Fruit fly (Drosophila melanogaster) whole organism, embryonic: ENCODE measurements around the gene RabX6.

Source experiments
- ATbp ChIP-seq: fragments of 200-800 bp; sonication (Bioruptor generic); optimal IDR thresholded peaks from 2 replicates; lab custom pipeline; 2017; ENCODE audit warnings: missing biosample characterization, mild to moderate bottlenecking, missing genetic modification characterization, missing genetic modification reagents
- CG10209 ChIP-seq: fragments of 200-800 bp; sonication (Bioruptor generic); optimal IDR thresholded peaks from 3 replicates; lab custom pipeline; 2017; ENCODE audit warnings: missing biosample characterization, mild to moderate bottlenecking, missing genetic modification characterization, missing genetic modification reagents
- CG11093 ChIP-seq: fragments of 200-800 bp; sonication (Bioruptor generic); IDR thresholded peaks from 3 replicates; pipeline ENCODE4 v1.3.6; 2022; ENCODE audit warnings: missing biosample characterization, missing genetic modification characterization
- CG12104 ChIP-seq: fragments of 200-800 bp; sonication (Bioruptor generic); optimal IDR thresholded peaks from 3 replicates; lab custom pipeline; 2016; ENCODE audit warnings: missing biosample characterization, missing genetic modification characterization
- CG12155 ChIP-seq: fragments of 200-800 bp; sonication (Bioruptor generic); optimal IDR thresholded peaks from 3 replicates; lab custom pipeline; 2016; ENCODE audit warnings: missing biosample characterization, missing genetic modification characterization
- CG12299 ChIP-seq: fragments of 200-800 bp; sonication (Bioruptor generic); optimal IDR thresholded peaks from 2 replicates; lab custom pipeline; 2018; ENCODE audit warnings: missing biosample characterization, mild to moderate bottlenecking, missing genetic modification characterization
- CG13624 ChIP-seq: fragments of 200-800 bp; sonication (Bioruptor generic); optimal IDR thresholded peaks from 2 replicates; lab custom pipeline; 2016; ENCODE audit warnings: missing biosample characterization, missing genetic modification characterization
- CG13894 ChIP-seq: fragments of 200-800 bp; sonication (Bioruptor generic); optimal IDR thresholded peaks from 3 replicates; lab custom pipeline; 2018; ENCODE audit warnings: missing biosample characterization, mild to moderate bottlenecking, missing genetic modification characterization, moderate library complexity
- CG14965 ChIP-seq: fragments of 200-800 bp; sonication (Bioruptor generic); optimal IDR thresholded peaks from 2 replicates; lab custom pipeline; 2016; ENCODE audit warnings: missing biosample characterization, missing genetic modification characterization, borderline replicate concordance
- CG15073 ChIP-seq: fragments of 200-800 bp; sonication (Bioruptor generic); optimal IDR thresholded peaks from 2 replicates; lab custom pipeline; 2016; ENCODE audit warnings: missing biosample characterization, missing genetic modification characterization
- CG17186 ChIP-seq: fragments of 200-800 bp; sonication (Bioruptor generic); optimal IDR thresholded peaks from 3 replicates; lab custom pipeline; 2017; ENCODE audit warnings: missing biosample characterization, missing genetic modification reagents, missing genetic modification characterization
- CG17328 ChIP-seq: fragments of 200-800 bp; sonication (Bioruptor generic); IDR thresholded peaks from 2 replicates; pipeline ENCODE4 v1.3.6; 2022; ENCODE audit warnings: missing biosample characterization, missing genetic modification characterization
- CG17568 ChIP-seq: fragments of 200-800 bp; sonication (Bioruptor generic); optimal IDR thresholded peaks from 2 replicates; lab custom pipeline; 2018; ENCODE audit warnings: missing biosample characterization, mild to moderate bottlenecking, missing genetic modification characterization, moderate library complexity
- CG17912 ChIP-seq: fragments of 200-800 bp; sonication (Bioruptor generic); optimal IDR thresholded peaks from 2 replicates; lab custom pipeline; 2018; ENCODE audit warnings: missing biosample characterization, mild to moderate bottlenecking, missing genetic modification characterization
- CG2678 ChIP-seq: fragments of 200-800 bp; sonication (Bioruptor generic); optimal IDR thresholded peaks from 3 replicates; lab custom pipeline; 2019; ENCODE audit warnings: missing biosample characterization, mild to moderate bottlenecking, missing genetic modification characterization, moderate library complexity
- CG31388 ChIP-seq: fragments of 200-800 bp; sonication (Bioruptor generic); optimal IDR thresholded peaks from 2 replicates; lab custom pipeline; 2016; ENCODE audit warnings: missing biosample characterization, missing genetic modification characterization
- CG5180 ChIP-seq: fragments of 200-800 bp; sonication (Bioruptor generic); optimal IDR thresholded peaks from 3 replicates; lab custom pipeline; 2017; ENCODE audit warnings: missing biosample characterization, missing genetic modification characterization, mild to moderate bottlenecking, moderate library complexity, missing genetic modification reagents
- CG7372 ChIP-seq: fragments of 200-800 bp; sonication (Bioruptor generic); IDR thresholded peaks from 2 replicates; pipeline ENCODE4 v1.3.6; 2022; ENCODE audit warnings: missing biosample characterization, missing genetic modification characterization
- CG7786 ChIP-seq: fragments of 200-800 bp; sonication (Bioruptor generic); optimal IDR thresholded peaks from 2 replicates; lab custom pipeline; 2016; ENCODE audit warnings: missing biosample characterization, missing genetic modification characterization
- CG8478 ChIP-seq: fragments of >200 bp; optimal IDR thresholded peaks from 2 replicates; lab custom pipeline; 2018
- CG9797 ChIP-seq: fragments of 200-800 bp; sonication (Bioruptor generic); optimal IDR thresholded peaks from 3 replicates; lab custom pipeline; 2018; ENCODE audit warnings: missing biosample characterization, mild to moderate bottlenecking, missing genetic modification characterization
- CG9932 ChIP-seq: fragments of 200-800 bp; sonication (Bioruptor generic); IDR thresholded peaks from 2 replicates; pipeline ENCODE4 v1.3.6; 2022; ENCODE audit warnings: missing biosample characterization, missing genetic modification characterization
- CoRest ChIP-seq: fragments of 200-800 bp; sonication (Bioruptor generic); optimal IDR thresholded peaks from 3 replicates; lab custom pipeline; 2018; ENCODE audit warnings: missing biosample characterization, mild to moderate bottlenecking, missing genetic modification characterization, moderate library complexity
- Ets65A ChIP-seq: fragments of 200-800 bp; sonication (Bioruptor generic); peaks from one replicate; lab custom pipeline; 2016; ENCODE audit warnings: missing biosample characterization, missing genetic modification characterization
- H2.0 ChIP-seq: fragments of 200-800 bp; sonication (Bioruptor generic); IDR thresholded peaks from 2 replicates; pipeline ENCODE4 v1.3.6; 2022; ENCODE audit warnings: missing biosample characterization, missing genetic modification characterization
- HHEX ChIP-seq: fragments of 200-800 bp; sonication (Bioruptor generic); optimal IDR thresholded peaks from 3 replicates; lab custom pipeline; 2017; ENCODE audit warnings: missing biosample characterization, mild to moderate bottlenecking, missing genetic modification characterization, missing genetic modification reagents
- HmgD ChIP-seq: fragments of 200-800 bp; sonication (Bioruptor generic); optimal IDR thresholded peaks from 3 replicates; lab custom pipeline; 2016; ENCODE audit warnings: missing biosample characterization, missing genetic modification characterization
- HmgZ ChIP-seq: fragments of 200-800 bp; sonication (Bioruptor generic); optimal IDR thresholded peaks from 2 replicates; lab custom pipeline; 2018; ENCODE audit warnings: missing biosample characterization, mild to moderate bottlenecking, missing genetic modification characterization
- Hr3 ChIP-seq: fragments of 200-800 bp; sonication (Bioruptor generic); optimal IDR thresholded peaks from 3 replicates; lab custom pipeline; 2016; ENCODE audit warnings: missing biosample characterization, missing genetic modification characterization
- Hsf ChIP-seq: fragments of 200-800 bp; sonication (Bioruptor generic); optimal IDR thresholded peaks from 3 replicates; lab custom pipeline; 2016; ENCODE audit warnings: missing biosample characterization, missing genetic modification characterization
- NK7.1 ChIP-seq: fragments of 200-800 bp; sonication (Bioruptor generic); optimal IDR thresholded peaks from 3 replicates; lab custom pipeline; 2016; ENCODE audit warnings: missing biosample characterization, missing genetic modification characterization
- Six4 ChIP-seq: fragments of 200-800 bp; sonication (Bioruptor generic); optimal IDR thresholded peaks from 2 replicates; lab custom pipeline; 2016; ENCODE audit warnings: missing biosample characterization, missing genetic modification characterization
- Sox102F ChIP-seq: fragments of 200-800 bp; sonication (Bioruptor generic); optimal IDR thresholded peaks from 2 replicates; lab custom pipeline; 2018; ENCODE audit warnings: missing biosample characterization, mild to moderate bottlenecking, missing genetic modification characterization, moderate library complexity
- abd-A ChIP-seq: fragments of 200-800 bp; sonication (Bioruptor generic); optimal IDR thresholded peaks from 3 replicates; lab custom pipeline; 2019; ENCODE audit warnings: missing biosample characterization, mild to moderate bottlenecking, missing genetic modification characterization, moderate library complexity
- ap ChIP-seq: fragments of 200-800 bp; sonication (Bioruptor generic); IDR thresholded peaks from 2 replicates; pipeline ENCODE4 v1.3.6; 2022; ENCODE audit warnings: missing biosample characterization, missing genetic modification characterization
- ara ChIP-seq: fragments of 200-800 bp; sonication (Bioruptor generic); IDR thresholded peaks from 2 replicates; pipeline ENCODE4 v1.3.6; 2022; ENCODE audit warnings: missing biosample characterization, missing genetic modification characterization
- ato ChIP-seq: fragments of 200-800 bp; sonication (Bioruptor generic); IDR thresholded peaks from 2 replicates; pipeline ENCODE4 v1.3.6; 2022; ENCODE audit warnings: missing biosample characterization, missing genetic modification characterization; ENCODE audit not compliant: partially characterized antibody
- crc ChIP-seq: fragments of 200-800 bp; sonication (Bioruptor generic); optimal IDR thresholded peaks from 2 replicates; lab custom pipeline; 2016; ENCODE audit warnings: missing biosample characterization, missing genetic modification characterization
- danr ChIP-seq: fragments of 200-800 bp; sonication (Bioruptor generic); IDR thresholded peaks from 2 replicates; pipeline ENCODE4 v1.3.6; 2022; ENCODE audit warnings: missing biosample characterization, missing genetic modification characterization
- gcm2 ChIP-seq: fragments of 200-800 bp; sonication (Bioruptor generic); optimal IDR thresholded peaks from 2 replicates; lab custom pipeline; 2016; ENCODE audit warnings: missing biosample characterization, missing genetic modification characterization
- gem ChIP-seq: fragments of 200-800 bp; sonication (Bioruptor generic); optimal IDR thresholded peaks from 2 replicates; lab custom pipeline; 2019; ENCODE audit warnings: missing biosample characterization, mild to moderate bottlenecking, missing genetic modification characterization, moderate library complexity
- lab ChIP-seq: fragments of 200-800 bp; sonication (Bioruptor generic); optimal IDR thresholded peaks from 3 replicates; lab custom pipeline; 2017; ENCODE audit warnings: missing biosample characterization, missing genetic modification characterization, mild to moderate bottlenecking, moderate library complexity, missing genetic modification reagents
- pros ChIP-seq: fragments of 200-800 bp; sonication (Bioruptor generic); optimal IDR thresholded peaks from 3 replicates; lab custom pipeline; 2019; ENCODE audit warnings: missing biosample characterization, mild to moderate bottlenecking, missing genetic modification characterization, moderate library complexity
- sd ChIP-seq: fragments of 200-800 bp; sonication (Bioruptor generic); optimal IDR thresholded peaks from 3 replicates; lab custom pipeline; 2018; ENCODE audit warnings: missing biosample characterization, mild to moderate bottlenecking, missing genetic modification characterization, moderate library complexity
- seq ChIP-seq: fragments of 200-800 bp; sonication (Bioruptor generic); IDR thresholded peaks from 2 replicates; pipeline ENCODE4 v1.3.6; 2022; ENCODE audit warnings: missing biosample characterization, missing genetic modification characterization
- tin ChIP-seq: fragments of 200-800 bp; sonication (Bioruptor generic); optimal IDR thresholded peaks from 3 replicates; lab custom pipeline; 2016; ENCODE audit warnings: missing biosample characterization, missing genetic modification characterization
- tll ChIP-seq, 2 experiments: fragments of 200-800 bp in 1 of 2; fragments of >200 bp in 1 of 2; sonication (Bioruptor generic) in 1 of 2; optimal IDR thresholded peaks; 2 replicates each; lab custom pipeline; 2017 to 2019; ENCODE audit warnings: missing biosample characterization in 2 of 2, missing genetic modification characterization in 2 of 2, mild to moderate bottlenecking in 1 of 2, moderate library complexity in 1 of 2
- unc-4 ChIP-seq: fragments of 200-800 bp; sonication (Bioruptor generic); IDR thresholded peaks from 2 replicates; pipeline ENCODE4 v1.3.6; 2022; ENCODE audit warnings: missing biosample characterization, missing genetic modification characterization; ENCODE audit not compliant: partially characterized antibody
- unpg ChIP-seq: fragments of 200-800 bp; sonication (Bioruptor generic); optimal IDR thresholded peaks from 3 replicates; lab custom pipeline; 2018; ENCODE audit warnings: missing biosample characterization, mild to moderate bottlenecking, missing genetic modification characterization, moderate library complexity
- wor ChIP-seq: fragments of 200-800 bp; sonication (Bioruptor generic); IDR thresholded peaks from 2 replicates; pipeline ENCODE4 v1.3.6; 2022; ENCODE audit warnings: missing biosample characterization, missing genetic modification characterization

RabX6 gene

dm6 chr3L:644111-644718, 46.1 kb upstream of the RabX6 start (continued):
- TF ChIP-seq wor (peak; percentile 85), ap (GFP tag; lab: Robert Waterston, UW) (peak; percentile 84), CG13624 (GFP tag; lab: Kevin White, UChicago) (peak; percentile 82), Ets65A (GFP tag; lab: Kevin White, UChicago) (peak; percentile 94), unpg (GFP tag; lab: Kevin White, UChicago) (peak; percentile 89), HmgD (GFP tag; lab: Kevin White, UChicago) (peak; percentile 72), danr (peak; percentile 35; the same call in 1 of the 2 replicates), CG7372 (GFP tag; lab: Robert Waterston, UW) (peak; percentile 71), CG17568 (GFP tag; lab: Kevin White, UChicago) (peak; percentile 69), CG12155 (GFP tag; lab: Kevin White, UChicago) (peak; percentile 78), CG8478 (no peak), HHEX (GFP tag; lab: Kevin White, UChicago) (peak; percentile 79), ato (no peak), CoRest (tag; lab: Kevin White, UChicago) (peak; percentile 81), tin (GFP tag; lab: Kevin White, UChicago) (peak; percentile 93), ara (GFP tag; lab: Robert Waterston, UW) (peak; percentile 91), pros (no peak), Six4 (GFP tag; lab: Kevin White, UChicago) (peak; percentile 76), Hr3 (GFP tag; lab: Kevin White, UChicago) (peak; percentile 81), CG11093 (peak; percentile 75), CG9797 (no peak), sd (tag; lab: Kevin White, UChicago) (peak; percentile 79), seq (GFP tag; lab: Robert Waterston, UW) (peak; percentile 65; the same call in 1 of the 2 replicates), crc (peak; percentile 72), tll (GFP tag; optimal IDR thresholded peaks at IDR 0.05; lab: Kevin White, UChicago) (no peak), NK7.1 (GFP tag; lab: Kevin White, UChicago) (peak; percentile 77), ATbp (GFP tag; lab: Kevin White, UChicago) (peak; percentile 93), gem (tag; lab: Kevin White, UChicago) (peak; percentile 91), CG2678 (tag; lab: Kevin White, UChicago) (peak; percentile 86), H2.0 (GFP tag; lab: Robert Waterston, UW) (peak; percentile 84), CG17912 (GFP tag; lab: Kevin White, UChicago) (peak; percentile 36), CG31388 (GFP tag; lab: Kevin White, UChicago) (peak; percentile 58), CG13894 (tag; lab: Kevin White, UChicago) (no peak), CG5180 (GFP tag; lab: Kevin White, UChicago) (peak; percentile 76), HmgZ (tag; lab: Kevin White, UChicago) (peak; percentile 77), Hsf (peak; percentile 88), lab (GFP tag; lab: Kevin White, UChicago) (peak; percentile 89), CG17186 (GFP tag; lab: Kevin White, UChicago) (peak; percentile 68), CG10209 (GFP tag; lab: Kevin White, UChicago) (peak; percentile 87), Sox102F (GFP tag; lab: Kevin White, UChicago) (peak; percentile 95), CG15073 (GFP tag; lab: Kevin White, UChicago) (no peak), CG7786 (GFP tag; lab: Kevin White, UChicago) (peak; percentile 87), abd-A (tag; lab: Kevin White, UChicago) (no peak), unc-4 (no peak), CG12104 (GFP tag; lab: Kevin White, UChicago) (peak; percentile 62), CG9932 (GFP tag; lab: Robert Waterston, UW) (peak; percentile 51), CG17328 (GFP tag; lab: Robert Waterston, UW) (peak; percentile 92), gcm2 (GFP tag; lab: Kevin White, UChicago) (peak; percentile 84), CG12299 (peak; percentile 72), CG14965 (GFP tag; lab: Kevin White, UChicago) (peak; percentile 60)
